Fruit fly (Drosophila melanogaster): ENCODE measurements around the gene Atg4a.

dm6 chr2L:1124265-1124664, 43.6 kb downstream of the Atg4a start:
- TF ChIP-seq ssp (GFP tag; IDR thresholded peaks at IDR 0.05) (no peak), hb (GFP tag; IDR thresholded peaks at IDR 0.05; ENCODE audit: partially characterized antibody) (no peak), h (optimal IDR thresholded peaks at IDR 0.05) (no peak), CG10565 (GFP tag; optimal IDR thresholded peaks at IDR 0.05) (no peak), br (optimal IDR thresholded peaks at IDR 0.05) (no peak), Doc2 (GFP tag; IDR thresholded peaks at IDR 0.05) (no peak), CG13123 (GFP tag; optimal IDR thresholded peaks at IDR 0.05) (no peak)

Measured in whole organism, embryonic.